Worm (Caenorhabditis elegans): Measurements from ENCODE around the gene dlc-3.

DNA sequence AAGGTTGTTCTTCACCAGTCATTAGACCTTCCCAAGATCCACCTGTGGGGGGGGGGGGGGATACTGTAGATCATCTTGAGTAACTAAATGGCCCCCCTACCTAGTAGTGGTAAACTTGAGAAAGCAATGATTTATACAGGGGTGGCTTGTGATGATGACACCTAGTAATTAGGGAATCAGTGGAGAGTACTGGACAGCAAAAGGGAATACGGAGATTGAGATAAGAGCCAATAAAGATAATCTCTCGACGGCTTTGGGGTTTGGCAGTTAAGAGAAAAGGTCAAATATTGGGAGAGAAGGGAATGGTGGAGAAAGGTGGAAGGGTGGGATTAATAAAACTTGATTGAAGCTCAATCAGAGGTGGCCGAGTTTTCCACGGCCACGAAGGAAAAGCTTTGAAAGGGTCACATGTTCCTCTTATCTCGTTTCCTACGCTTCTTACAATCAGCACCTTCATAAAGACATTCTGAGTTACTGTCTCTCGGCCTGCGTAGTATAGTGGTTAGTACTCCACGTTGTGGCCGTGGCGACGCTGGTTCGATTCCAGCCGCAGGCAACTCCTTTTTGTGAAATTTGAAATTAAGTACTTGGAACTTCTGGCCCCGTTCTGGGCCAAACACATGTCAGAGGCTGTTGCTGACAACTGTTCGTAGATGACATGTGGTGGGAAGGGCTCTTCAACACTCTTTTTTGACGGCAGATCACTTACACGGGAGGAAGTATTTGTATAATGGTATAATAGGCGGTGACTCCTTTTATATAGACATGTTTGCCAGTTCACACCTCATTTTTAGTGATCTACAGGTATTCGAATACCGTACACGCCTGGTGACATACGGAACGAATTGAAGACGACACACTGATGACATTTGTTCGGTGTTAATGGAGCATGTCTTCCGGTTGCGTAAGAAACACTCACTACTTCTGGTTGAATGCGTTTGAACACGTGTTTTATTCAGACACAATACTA, 31.3 kb upstream of the dlc-3 start:
- TF ChIP-seq ama-1 (optimal IDR thresholded peaks at IDR 0.05) (no peak), unc-39 (tag; optimal IDR thresholded peaks at IDR 0.05) (no peak), dmd-4 (tag; optimal IDR thresholded peaks at IDR 0.05) (no peak), mdl-1 (tag; optimal IDR thresholded peaks at IDR 0.05) (no peak), unc-62 (GFP tag; optimal IDR thresholded peaks at IDR 0.05) (no peak), R02D3.7 (tag; optimal IDR thresholded peaks at IDR 0.05) (no peak), fos-1 (tag; optimal IDR thresholded peaks at IDR 0.05) (no peak), aly-2 (tag; optimal IDR thresholded peaks at IDR 0.05) (no peak)

Measured in whole organism, L2 larva.